Worm (Caenorhabditis elegans): ENCODE data around the gene fkb-6.

fkb-6 gene

ce11 chrV:20871194-20871593 is 25.2 kb downstream of the fkb-6 start:
- TF ChIP-seq nhr-77 (tag; optimal IDR thresholded peaks at IDR 0.05) (no peak), nhr-11 (tag; optimal IDR thresholded peaks at IDR 0.05) (no peak), elt-1 (tag; optimal IDR thresholded peaks at IDR 0.05) (no peak), peb-1 (tag; optimal IDR thresholded peaks at IDR 0.05) (no peak)

ce11 chrV:20873144-20873543 is 27.2 kb downstream of the fkb-6 start:
- TF ChIP-seq zag-1 (tag; optimal IDR thresholded peaks at IDR 0.05) (peak; percentile 46), nhr-129 (tag; optimal IDR thresholded peaks at IDR 0.05) (peak; percentile 23), ZK546.5 (tag; optimal IDR thresholded peaks at IDR 0.05) (no peak), sem-4 (tag; optimal IDR thresholded peaks at IDR 0.05) (peak; percentile 26), egl-27 (tag; optimal IDR thresholded peaks at IDR 0.05) (no peak), ceh-82 (tag; optimal IDR thresholded peaks at IDR 0.05) (no peak), unc-55 (GFP tag; optimal IDR thresholded peaks at IDR 0.05) (peak; percentile 36)

ce11 chrV:20875324-20875723 is 29.4 kb downstream of the fkb-6 start:
- no peak for TF ChIP-seq fos-1 (tag; optimal IDR thresholded peaks at IDR 0.05)
- no peak for TF ChIP-seq nhr-129 (tag; optimal IDR thresholded peaks at IDR 0.05)
- no peak for TF ChIP-seq unc-39 (tag; optimal IDR thresholded peaks at IDR 0.05)
- TF ChIP-seq nhr-21 (tag; optimal IDR thresholded peaks at IDR 0.05), result no peak
- TF ChIP-seq lin-13 (GFP tag; optimal IDR thresholded peaks at IDR 0.05), result no peak
- TF ChIP-seq R02D3.7 (tag; optimal IDR thresholded peaks at IDR 0.05), result no peak
- TF ChIP-seq nhr-6 (tag; optimal IDR thresholded peaks at IDR 0.05), result no peak
- no peak for TF ChIP-seq ZK546.5 (tag; optimal IDR thresholded peaks at IDR 0.05)
- no peak for TF ChIP-seq sma-9 (GFP tag; optimal IDR thresholded peaks at IDR 0.05)
- TF ChIP-seq sma-9 (tag; optimal IDR thresholded peaks at IDR 0.05), result no peak
- TF ChIP-seq C34F6.9 (tag; optimal IDR thresholded peaks at IDR 0.05), result no peak
- no peak for TF ChIP-seq nhr-237 (tag; optimal IDR thresholded peaks at IDR 0.05)
- TF ChIP-seq nhr-23 (tag; optimal IDR thresholded peaks at IDR 0.05), result no peak
- TF ChIP-seq alr-1 (tag; optimal IDR thresholded peaks at IDR 0.05), result no peak
- no peak for TF ChIP-seq mab-5 (tag; optimal IDR thresholded peaks at IDR 0.05)
- TF ChIP-seq unc-62 (GFP tag; optimal IDR thresholded peaks at IDR 0.05), result no peak
- no peak for TF ChIP-seq Y55F3AM.14 (GFP tag; optimal IDR thresholded peaks at IDR 0.05)
- TF ChIP-seq unc-55 (GFP tag; optimal IDR thresholded peaks at IDR 0.05), result no peak
- no peak for TF ChIP-seq peb-1 (tag; optimal IDR thresholded peaks at IDR 0.05)
- TF ChIP-seq ztf-4 (tag; optimal IDR thresholded peaks at IDR 0.05), result no peak
- no peak for TF ChIP-seq nhr-77 (tag; optimal IDR thresholded peaks at IDR 0.05)

- peak; percentile 91 for TF ChIP-seq unc-55 (GFP tag; optimal IDR thresholded peaks at IDR 0.05)
- no peak for TF ChIP-seq nhr-25 (tag; optimal IDR thresholded peaks at IDR 0.05)
- TF ChIP-seq lin-39 (tag; optimal IDR thresholded peaks at IDR 0.05), result no peak
- peak; percentile 44 for TF ChIP-seq egl-27 (tag; optimal IDR thresholded peaks at IDR 0.05)
- TF ChIP-seq sma-3 (GFP tag; optimal IDR thresholded peaks at IDR 0.05), result no peak
- no peak for TF ChIP-seq ceh-16 (tag; optimal IDR thresholded peaks at IDR 0.05)
- peak; percentile 83 for TF ChIP-seq zag-1 (tag; optimal IDR thresholded peaks at IDR 0.05)
- TF ChIP-seq sma-9 (GFP tag; optimal IDR thresholded peaks at IDR 0.05), result peak; percentile 62
- TF ChIP-seq sma-9 (tag; optimal IDR thresholded peaks at IDR 0.05), result no peak
- peak; percentile 36 for TF ChIP-seq lin-13 (GFP tag; optimal IDR thresholded peaks at IDR 0.05)
- TF ChIP-seq lin-11 (tag; optimal IDR thresholded peaks at IDR 0.05), result no peak
- peak; percentile 61 for TF ChIP-seq nhr-129 (tag; optimal IDR thresholded peaks at IDR 0.05)
- no peak for TF ChIP-seq ceh-82 (tag; optimal IDR thresholded peaks at IDR 0.05)
- peak; percentile 82 for TF ChIP-seq C34F6.9 (tag; optimal IDR thresholded peaks at IDR 0.05)
- TF ChIP-seq mbf-1 (tag; optimal IDR thresholded peaks at IDR 0.05), result no peak
- TF ChIP-seq nhr-6 (tag; optimal IDR thresholded peaks at IDR 0.05), result peak; percentile 37
- peak; percentile 27 for TF ChIP-seq snpc-4 (tag; optimal IDR thresholded peaks at IDR 0.05)
- TF ChIP-seq crh-2 (tag; optimal IDR thresholded peaks at IDR 0.05), result peak; percentile 80
- no peak for TF ChIP-seq skn-1 (tag; optimal IDR thresholded peaks at IDR 0.05)
- no peak for TF ChIP-seq nhr-21 (tag; optimal IDR thresholded peaks at IDR 0.05)
- peak; percentile 13 for TF ChIP-seq sem-4 (tag; optimal IDR thresholded peaks at IDR 0.05)
- TF ChIP-seq F13H6.1 (tag; optimal IDR thresholded peaks at IDR 0.05), result peak; percentile 42
- no peak for TF ChIP-seq nhr-237 (tag; optimal IDR thresholded peaks at IDR 0.05)
- peak; percentile 30 to 68 for TF ChIP-seq lsy-2 (tag; optimal IDR thresholded peaks at IDR 0.05)
Measured at ce11 chrV:20879069-20879667, 33.2 kb downstream of the fkb-6 start, which contains the start of gene unc-80. unc-80 (plus strand) TSS chrV:20879601.
